Fruit fly (Drosophila melanogaster): ENCODE results near the gene Scsalpha2.

Gene Scsalpha2

dm6 chr3R:19463874-19464549 lies 1.1 kb upstream of the Scsalpha2 start (continued):
- TF ChIP-seq cato (GFP tag; optimal IDR thresholded peaks at IDR 0.05; ENCODE audit: borderline replicate concordance) (no peak), CG6813 (GFP tag; optimal IDR thresholded peaks at IDR 0.05) (peak; percentile 77), nerfin-1 (tag; optimal IDR thresholded peaks at IDR 0.05) (peak; percentile 66), CG4282 (GFP tag; optimal IDR thresholded peaks at IDR 0.05) (no peak), fd64A (GFP tag; optimal IDR thresholded peaks at IDR 0.05) (peak; percentile 85), sr (GFP tag; IDR thresholded peaks at IDR 0.05) (no peak), CG5245 (GFP tag; optimal IDR thresholded peaks at IDR 0.05) (no peak), CG14710 (tag; optimal IDR thresholded peaks at IDR 0.05) (peak; percentile 73), lola (GFP tag; optimal IDR thresholded peaks at IDR 0.05) (peak in 1 of 3 experiments; percentile 62), CG4424 (GFP tag; optimal IDR thresholded peaks at IDR 0.05) (peak; percentile 48), dm (GFP tag; optimal IDR thresholded peaks at IDR 0.05) (no peak), gcm (GFP tag; optimal IDR thresholded peaks at IDR 0.05) (peak; percentile 70), CG13624 (GFP tag; optimal IDR thresholded peaks at IDR 0.05) (peak; percentile 14), CG11085 (GFP tag; IDR thresholded peaks at IDR 0.05) (no peak), Oaz (GFP tag; IDR thresholded peaks at IDR 0.05) (no peak), HLH3B (GFP tag; IDR thresholded peaks at IDR 0.05) (peak; percentile 12; the same call in 1 of the 2 replicates), lbe (GFP tag; optimal IDR thresholded peaks at IDR 0.05) (no peak), CG1529 (GFP tag; optimal IDR thresholded peaks at IDR 0.05) (peak; percentile 76), ash1 (GFP tag; optimal IDR thresholded peaks at IDR 0.05) (no peak), Chrac-16 (GFP tag; optimal IDR thresholded peaks at IDR 0.05) (no peak), psq (GFP tag; optimal IDR thresholded peaks at IDR 0.05) (peak; percentile 41), gce (GFP tag; IDR thresholded peaks at IDR 0.05) (no peak), CG30403 (GFP tag; optimal IDR thresholded peaks at IDR 0.05) (no peak), Deaf1 (tag; optimal IDR thresholded peaks at IDR 0.05) (no peak), klu (GFP tag; IDR thresholded peaks at IDR 0.05) (no peak), zen (tag; optimal IDR thresholded peaks at IDR 0.05) (peak; percentile 88), CG13775 (GFP tag; optimal IDR thresholded peaks at IDR 0.05) (peak; percentile 54), CG11398 (GFP tag; optimal IDR thresholded peaks at IDR 0.05) (peak; percentile 61), br (optimal IDR thresholded peaks at IDR 0.05) (no peak), her (GFP tag; optimal IDR thresholded peaks at IDR 0.05) (peak; percentile 67), CG31365 (tag; optimal IDR thresholded peaks at IDR 0.05) (peak; percentile 57), CG15479 (GFP tag; optimal IDR thresholded peaks at IDR 0.05) (peak; percentile 78), chm (GFP tag; IDR thresholded peaks at IDR 0.05) (peak; percentile 76), peb (GFP tag; IDR thresholded peaks at IDR 0.05) (no peak), ERR (GFP tag; optimal IDR thresholded peaks at IDR 0.05) (no peak), ara (GFP tag; IDR thresholded peaks at IDR 0.05) (peak; percentile 55; the same call in 1 of the 2 replicates), dati (GFP tag; IDR thresholded peaks at IDR 0.05) (no peak), CG6272 (GFP tag; IDR thresholded peaks at IDR 0.05) (no peak), ranshi (GFP tag; IDR thresholded peaks at IDR 0.05) (peak; percentile 32; the same call in 1 of the 2 replicates), danr (GFP tag; IDR thresholded peaks at IDR 0.05) (no peak; the same call in 1 of the 2 replicates), Sin3A (optimal IDR thresholded peaks at IDR 0.05) (no peak), insv (GFP tag; optimal IDR thresholded peaks at IDR 0.05) (peak; percentile 55 to 90), CG13424 (tag; optimal IDR thresholded peaks at IDR 0.05) (peak; percentile 22), pum (GFP tag; optimal IDR thresholded peaks at IDR 0.05) (no peak), Bdp1 (GFP tag; optimal IDR thresholded peaks at IDR 0.05) (peak; percentile 45), Oli (tag; optimal IDR thresholded peaks at IDR 0.05) (peak; percentile 22), zen2 (GFP tag; IDR thresholded peaks at IDR 0.05; ENCODE audit: partially characterized antibody) (no peak), seq (GFP tag; IDR thresholded peaks at IDR 0.05) (peak; percentile 60; the same call in 1 of the 2 replicates), CG5180 (GFP tag; optimal IDR thresholded peaks at IDR 0.05) (peak; percentile 60), sisA (GFP tag; IDR thresholded peaks at IDR 0.05) (no peak), grau (tag; optimal IDR thresholded peaks at IDR 0.05) (peak; percentile 40)

Data from whole organism, embryonic.